Worm (Caenorhabditis elegans) whole organism, L2 larva: Measurements from ENCODE around the gene pdi-2.

ENCODE experiments used
- C34F6.9 ChIP-seq: fragments of 150-350 bp; optimal IDR thresholded peaks from 2 replicates; lab custom pipeline; 2014; ENCODE audit warnings: missing biosample characterization, missing genetic modification characterization
- R02D3.7 ChIP-seq: fragments of 150-350 bp; optimal IDR thresholded peaks from 2 replicates; lab custom pipeline; 2014; ENCODE audit warnings: missing biosample characterization, missing genetic modification characterization
- Y55F3AM.14 ChIP-seq: fragments of 200-800 bp; sonication (Bioruptor generic); optimal IDR thresholded peaks from 2 replicates; lab custom pipeline; 2018; ENCODE audit warnings: mild to moderate bottlenecking, missing genetic modification characterization, missing compliant biosample characterization
- ZK546.5 ChIP-seq: sonication (generic microtip); optimal IDR thresholded peaks from 2 replicates; lab custom pipeline; 2017; ENCODE audit warnings: missing biosample characterization, missing genetic modification characterization
- aly-2 ChIP-seq: fragments of 150-350 bp; optimal IDR thresholded peaks from 2 replicates; lab custom pipeline; 2014; ENCODE audit warnings: missing biosample characterization, missing genetic modification characterization
- ama-1 ChIP-seq: fragments of 150-350 bp; optimal IDR thresholded peaks from 2 replicates; lab custom pipeline; 2018; ENCODE audit warnings: inconsistent platforms
- blmp-1 ChIP-seq: sonication (generic microtip); optimal IDR thresholded peaks from 2 replicates; lab custom pipeline; 2017; ENCODE audit warnings: missing genetic modification characterization, mild to moderate bottlenecking, missing compliant biosample characterization, antibody characterized with exemption, moderate library complexity; ENCODE audit not compliant: insufficient read depth
- ceh-16 ChIP-seq: fragments of 150-350 bp; optimal IDR thresholded peaks from 2 replicates; lab custom pipeline; 2014; ENCODE audit warnings: missing biosample characterization, missing genetic modification characterization
- crh-2 ChIP-seq: sonication (generic microtip); optimal IDR thresholded peaks from 2 replicates; lab custom pipeline; 2017; ENCODE audit warnings: missing biosample characterization, missing genetic modification characterization
- dmd-4 ChIP-seq: sonication (generic microtip); optimal IDR thresholded peaks from 2 replicates; lab custom pipeline; 2017; ENCODE audit warnings: missing biosample characterization, missing genetic modification characterization
- egl-27 ChIP-seq: sonication (generic microtip); optimal IDR thresholded peaks from 3 replicates; lab custom pipeline; 2017; ENCODE audit warnings: missing biosample characterization, missing genetic modification reagents, missing genetic modification characterization
- elt-1 ChIP-seq: fragments of 150-350 bp; optimal IDR thresholded peaks from 2 replicates; lab custom pipeline; 2014; ENCODE audit warnings: missing biosample characterization, missing genetic modification characterization
- elt-3 ChIP-seq: sonication (generic microtip); optimal IDR thresholded peaks from 2 replicates; lab custom pipeline; 2017; ENCODE audit warnings: missing biosample characterization, missing genetic modification characterization
- fos-1 ChIP-seq: fragments of 150-350 bp; optimal IDR thresholded peaks from 2 replicates; lab custom pipeline; 2014; ENCODE audit warnings: missing biosample characterization, missing genetic modification characterization
- gmeb-1 ChIP-seq: fragments of 150-350 bp; optimal IDR thresholded peaks from 2 replicates; lab custom pipeline; 2014; ENCODE audit warnings: missing biosample characterization, missing genetic modification characterization
- lin-11 ChIP-seq: fragments of 150-350 bp; sonication (generic microtip); optimal IDR thresholded peaks from 2 replicates; lab custom pipeline; 2014; ENCODE audit warnings: missing biosample characterization, missing genetic modification characterization, inconsistent platforms, mixed read lengths
- lin-13 ChIP-seq: fragments of 150-350 bp; optimal IDR thresholded peaks from 2 replicates; lab custom pipeline; 2014; ENCODE audit warnings: missing biosample characterization, missing genetic modification reagents, missing genetic modification characterization
- lin-39 ChIP-seq: fragments of 150-350 bp; optimal IDR thresholded peaks from 2 replicates; lab custom pipeline; 2014; ENCODE audit warnings: missing biosample characterization, missing genetic modification reagents, missing genetic modification characterization
- lsy-2 ChIP-seq, 2 experiments: fragments of 150-350 bp in 1 of 2; sonication (generic microtip) in 1 of 2; optimal IDR thresholded peaks; 2 replicates each; lab custom pipeline; 2014 to 2017; ENCODE audit warnings: missing biosample characterization in 2 of 2, missing genetic modification characterization in 2 of 2
- mab-5 ChIP-seq: fragments of 150-350 bp; optimal IDR thresholded peaks from 2 replicates; lab custom pipeline; 2014; ENCODE audit warnings: missing biosample characterization, missing genetic modification characterization
- mbf-1 ChIP-seq: sonication (generic microtip); optimal IDR thresholded peaks from 2 replicates; lab custom pipeline; 2017; ENCODE audit warnings: missing biosample characterization, missing genetic modification characterization
- mdl-1 ChIP-seq, 2 experiments: fragments of 150-350 bp in 1 of 2; sonication (generic microtip) in 1 of 2; optimal IDR thresholded peaks; 2 replicates each; lab custom pipeline; 2017; ENCODE audit warnings: missing biosample characterization in 2 of 2, missing genetic modification characterization in 2 of 2
- nhr-11 ChIP-seq: fragments of 150-350 bp; optimal IDR thresholded peaks from 2 replicates; lab custom pipeline; 2014; ENCODE audit warnings: missing biosample characterization, missing genetic modification characterization
- nhr-12 ChIP-seq: fragments of 150-350 bp; optimal IDR thresholded peaks from 2 replicates; lab custom pipeline; 2014; ENCODE audit warnings: missing biosample characterization, missing genetic modification characterization
- nhr-129 ChIP-seq: fragments of 150-350 bp; optimal IDR thresholded peaks from 2 replicates; lab custom pipeline; 2014; ENCODE audit warnings: missing biosample characterization, missing genetic modification characterization
- nhr-21 ChIP-seq: fragments of 150-350 bp; optimal IDR thresholded peaks from 2 replicates; lab custom pipeline; 2014; ENCODE audit warnings: missing biosample characterization, missing genetic modification characterization
- nhr-23 ChIP-seq: fragments of 150-350 bp; optimal IDR thresholded peaks from 2 replicates; lab custom pipeline; 2014; ENCODE audit warnings: missing biosample characterization, missing genetic modification reagents, missing genetic modification characterization
- nhr-25 ChIP-seq: fragments of 150-350 bp; sonication (generic microtip); optimal IDR thresholded peaks from 3 replicates; lab custom pipeline; 2014; ENCODE audit warnings: missing biosample characterization, missing genetic modification characterization
- nhr-6 ChIP-seq: fragments of 150-350 bp; optimal IDR thresholded peaks from 2 replicates; lab custom pipeline; 2014; ENCODE audit warnings: missing biosample characterization, missing genetic modification characterization
- nhr-77 ChIP-seq: fragments of 150-350 bp; optimal IDR thresholded peaks from 2 replicates; lab custom pipeline; 2014; ENCODE audit warnings: missing biosample characterization, missing genetic modification characterization
- peb-1 ChIP-seq: fragments of 150-350 bp; optimal IDR thresholded peaks from 2 replicates; lab custom pipeline; 2014; ENCODE audit warnings: missing biosample characterization, missing genetic modification characterization
- sem-4 ChIP-seq: fragments of 150-350 bp; optimal IDR thresholded peaks from 2 replicates; lab custom pipeline; 2014; ENCODE audit warnings: missing biosample characterization, missing genetic modification reagents, missing genetic modification characterization
- skn-1 ChIP-seq: sonication (generic microtip); optimal IDR thresholded peaks from 2 replicates; lab custom pipeline; 2017; ENCODE audit warnings: missing biosample characterization, missing genetic modification characterization
- sma-3 ChIP-seq: sonication (generic microtip); optimal IDR thresholded peaks from 2 replicates; lab custom pipeline; 2016; ENCODE audit warnings: missing genetic modification reagents, missing genetic modification characterization, missing compliant biosample characterization
- sma-9 ChIP-seq, 2 experiments: fragments of 150-350 bp in 1 of 2; sonication (generic microtip) in 1 of 2; optimal IDR thresholded peaks; 2 replicates each; lab custom pipeline; 2014 to 2016; ENCODE audit warnings: missing genetic modification characterization in 2 of 2, mild to moderate bottlenecking in 1 of 2, missing biosample characterization in 1 of 2, missing compliant biosample characterization in 1 of 2, missing genetic modification reagents in 1 of 2, moderate library complexity in 1 of 2
- snpc-4 ChIP-seq: fragments of 150-350 bp; optimal IDR thresholded peaks from 2 replicates; lab custom pipeline; 2014; ENCODE audit warnings: missing biosample characterization, missing genetic modification characterization
- unc-55 ChIP-seq: fragments of 150-350 bp; sonication (generic microtip); optimal IDR thresholded peaks from 3 replicates; lab custom pipeline; 2014; ENCODE audit warnings: missing biosample characterization, missing genetic modification reagents, missing genetic modification characterization
- ztf-11 ChIP-seq: sonication (generic microtip); optimal IDR thresholded peaks from 2 replicates; lab custom pipeline; 2017; ENCODE audit warnings: missing biosample characterization, missing genetic modification characterization
- ztf-4 ChIP-seq: fragments of 150-350 bp; optimal IDR thresholded peaks from 2 replicates; lab custom pipeline; 2014; ENCODE audit warnings: missing biosample characterization, missing genetic modification characterization

The pdi-2 gene

ce11 chrX:4513657-4514143 lies 10.3 kb upstream of the pdi-2 start, which contains the start of gene spr-3:
TSS of gene spr-3 (plus strand) at chrX:4514093.
- TF ChIP-seq unc-55 (GFP tag; lab: Kevin White, UChicago) (peak; percentile 3), nhr-25 (no peak), Y55F3AM.14 (no peak), egl-27 (no peak)

- TF ChIP-seq C34F6.9 (tag; lab: Kevin White, UChicago): peak; percentile 50
- peak; percentile 21 for TF ChIP-seq sma-9 (GFP tag; optimal IDR thresholded peaks at IDR 0.05; lab: Kevin White, UChicago)
- TF ChIP-seq sma-9 (tag; optimal IDR thresholded peaks at IDR 0.05; lab: Kevin White, UChicago): no peak
- TF ChIP-seq unc-55 (GFP tag; lab: Kevin White, UChicago): peak; percentile 37
- TF ChIP-seq lsy-2 (tag; optimal IDR thresholded peaks at IDR 0.05; lab: Kevin White, UChicago): peak in 1 of 2 experiments; percentile 38
- TF ChIP-seq dmd-4 (tag; lab: Kevin White, UChicago): no peak
- no peak for TF ChIP-seq mbf-1 (tag; lab: Kevin White, UChicago)
- peak; percentile 5 for TF ChIP-seq nhr-129 (tag; lab: Kevin White, UChicago)
Measured at ce11 chrX:4516758-4517157, 7.2 kb upstream of the pdi-2 start.

ce11 chrX:4519968-4520367 lies 4.0 kb upstream of the pdi-2 start:
- TF ChIP-seq elt-1 (tag; lab: Kevin White, UChicago) (no peak), nhr-77 (tag; lab: Kevin White, UChicago) (no peak), nhr-21 (tag; lab: Kevin White, UChicago) (peak; percentile 74), ztf-11 (no peak), fos-1 (tag; lab: Kevin White, UChicago) (no peak), elt-3 (tag; lab: Kevin White, UChicago) (no peak), lin-39 (tag; lab: Kevin White, UChicago) (no peak), nhr-12 (tag; lab: Kevin White, UChicago) (no peak), sem-4 (no peak), sma-3 (GFP tag; lab: Kevin White, UChicago) (peak; percentile 38), nhr-23 (no peak), ZK546.5 (tag; lab: Kevin White, UChicago) (no peak), gmeb-1 (tag; lab: Kevin White, UChicago) (no peak), crh-2 (tag; lab: Kevin White, UChicago) (peak; percentile 25), mdl-1 (tag; optimal IDR thresholded peaks at IDR 0.05; lab: Kevin White, UChicago) (no peak), nhr-11 (tag; lab: Kevin White, UChicago) (no peak), mab-5 (tag; lab: Kevin White, UChicago) (no peak), ztf-4 (tag; lab: Kevin White, UChicago) (no peak), blmp-1 (peak; percentile 73), skn-1 (tag; lab: Kevin White, UChicago) (no peak), lin-11 (tag; lab: Kevin White, UChicago) (no peak), ama-1 (lab: Kevin White, UChicago) (no peak), lin-13 (GFP tag; lab: Kevin White, UChicago) (no peak), nhr-25 (peak; percentile 63), aly-2 (tag; lab: Kevin White, UChicago) (no peak), mbf-1 (tag; lab: Kevin White, UChicago) (no peak), Y55F3AM.14 (no peak), lsy-2 (tag; optimal IDR thresholded peaks at IDR 0.05; lab: Kevin White, UChicago) (no peak), snpc-4 (tag; lab: Kevin White, UChicago) (no peak), C34F6.9 (tag; lab: Kevin White, UChicago) (no peak), nhr-6 (no peak), R02D3.7 (tag; lab: Kevin White, UChicago) (no peak), ceh-16 (no peak), unc-55 (GFP tag; lab: Kevin White, UChicago) (no peak), peb-1 (tag; lab: Kevin White, UChicago) (no peak), sma-9 (GFP tag; optimal IDR thresholded peaks at IDR 0.05; lab: Kevin White, UChicago) (no peak), sma-9 (tag; optimal IDR thresholded peaks at IDR 0.05; lab: Kevin White, UChicago) (no peak)
